Worm (Caenorhabditis elegans) whole organism, young adult: ENCODE measurements around the gene D1014.4.

Experiments
- B0035.1 ChIP-seq: sonication (generic microtip); optimal IDR thresholded peaks from 2 replicates; lab custom pipeline; 2016; ENCODE audit warnings: missing genetic modification characterization, mild to moderate bottlenecking, missing compliant biosample characterization, missing genotype, missing genetic modification reagents
- B0261.1 ChIP-seq: sonication (generic microtip); optimal IDR thresholded peaks from 2 replicates; lab custom pipeline; 2016; ENCODE audit warnings: mild to moderate bottlenecking, missing genetic modification characterization, moderate library complexity, missing compliant biosample characterization
- C06A6.2 ChIP-seq: fragments of 200-800 bp; sonication (Bioruptor generic); conservative IDR thresholded peaks from 2 replicates; pipeline ENCODE4 v1.3.6; 2022; ENCODE audit warnings: missing genetic modification characterization, missing compliant biosample characterization
- D2030.7 ChIP-seq: fragments of 200-800 bp; sonication (Bioruptor generic); IDR thresholded peaks from 2 replicates; pipeline ENCODE4 v1.3.6; 2022; ENCODE audit warnings: missing genetic modification reagents, missing genetic modification characterization, missing compliant biosample characterization
- F22D6.2 ChIP-seq: sonication (generic microtip); optimal IDR thresholded peaks from 2 replicates; lab custom pipeline; 2016; ENCODE audit warnings: mild to moderate bottlenecking, missing genetic modification characterization, missing compliant biosample characterization
- F23B12.7 ChIP-seq: sonication (generic microtip); optimal IDR thresholded peaks from 2 replicates; lab custom pipeline; 2017; ENCODE audit warnings: missing genetic modification characterization, mild to moderate bottlenecking, missing compliant biosample characterization, antibody characterized with exemption, moderate library complexity; ENCODE audit not compliant: insufficient read depth
- F33H1.4 ChIP-seq: fragments of 200-800 bp; sonication (Bioruptor generic); IDR thresholded peaks from 2 replicates; pipeline ENCODE4 v1.3.6; 2022; ENCODE audit warnings: missing genetic modification reagents, missing genetic modification characterization, missing compliant biosample characterization
- F37B4.10 ChIP-seq: fragments of 200-800 bp; sonication (Bioruptor generic); IDR thresholded peaks from 2 replicates; pipeline ENCODE4 v1.3.6; 2022; ENCODE audit warnings: missing genetic modification characterization, missing compliant biosample characterization
- K11D2.4 ChIP-seq: fragments of 200-800 bp; sonication (Bioruptor generic); IDR thresholded peaks from 2 replicates; pipeline ENCODE4 v1.3.6; 2022; ENCODE audit warnings: missing genetic modification reagents, missing genetic modification characterization, missing compliant biosample characterization
- K12H6.12 ChIP-seq: fragments of 200-800 bp; sonication (Bioruptor generic); optimal IDR thresholded peaks from 2 replicates; lab custom pipeline; 2018; ENCODE audit warnings: mild to moderate bottlenecking, missing genetic modification characterization, missing compliant biosample characterization
- Y56A3A.18 ChIP-seq: fragments of 200-800 bp; sonication (Bioruptor generic); IDR thresholded peaks from 2 replicates; pipeline ENCODE4 v1.3.6; 2022; ENCODE audit warnings: missing genetic modification reagents, missing genetic modification characterization, missing compliant biosample characterization
- Y67H2A.10 ChIP-seq: fragments of 200-800 bp; sonication (Bioruptor generic); conservative IDR thresholded peaks from 2 replicates; pipeline ENCODE4 v1.3.6; 2022; ENCODE audit warnings: missing genetic modification reagents, missing genetic modification characterization, missing compliant biosample characterization
- Y95B8A.8 ChIP-seq: fragments of 200-800 bp; sonication (Bioruptor generic); IDR thresholded peaks from 2 replicates; pipeline ENCODE4 v1.3.6; 2022; ENCODE audit warnings: missing genetic modification reagents, missing genetic modification characterization, missing compliant biosample characterization
- akir-1 ChIP-seq: fragments of 200-800 bp; sonication (Bioruptor generic); optimal IDR thresholded peaks from 2 replicates; lab custom pipeline; 2018; ENCODE audit warnings: mild to moderate bottlenecking, missing genetic modification characterization, moderate library complexity, missing compliant biosample characterization
- ama-1 ChIP-seq, 3 experiments: fragments of 150-350 bp in 1 of 3; sonication (generic microtip) in 2 of 3; optimal IDR thresholded peaks; 2 replicates each; lab custom pipeline; 2014 to 2018; ENCODE audit warnings: missing biosample characterization in 2 of 3, missing genetic modification characterization in 2 of 3, missing genetic modification reagents in 2 of 3
- attf-3 ChIP-seq: fragments of 200-800 bp; sonication (Bioruptor generic); conservative IDR thresholded peaks from 2 replicates; pipeline ENCODE4 v1.3.6; 2022; ENCODE audit warnings: missing genetic modification reagents, missing genetic modification characterization, missing compliant biosample characterization
- attf-5 ChIP-seq: fragments of 200-800 bp; sonication (Bioruptor generic); optimal IDR thresholded peaks from 2 replicates; lab custom pipeline; 2018; ENCODE audit warnings: mild to moderate bottlenecking, missing genetic modification characterization, missing compliant biosample characterization
- ccch-3 ChIP-seq: fragments of 200-800 bp; sonication (Bioruptor generic); optimal IDR thresholded peaks from 2 replicates; lab custom pipeline; 2018; ENCODE audit warnings: mild to moderate bottlenecking, missing genetic modification characterization, missing compliant biosample characterization
- cebp-1 ChIP-seq, 2 experiments: fragments of 200-800 bp in 1 of 2; sonication (Bioruptor generic) in 1 of 2; sonication (generic microtip) in 1 of 2; IDR thresholded peaks in 1 of 2; optimal IDR thresholded peaks in 1 of 2; 2 replicates each; pipeline versions ENCODE4 v1.3.6 to Lab custom; 2017 to 2022; ENCODE audit warnings: missing compliant biosample characterization in 2 of 2, missing genetic modification characterization in 2 of 2, mild to moderate bottlenecking in 1 of 2, missing genetic modification reagents in 1 of 2, moderate library complexity in 1 of 2
- ceh-100 ChIP-seq: fragments of 200-800 bp; sonication (Bioruptor generic); IDR thresholded peaks from 2 replicates; pipeline ENCODE4 v1.3.6; 2022; ENCODE audit warnings: missing genetic modification reagents, missing genetic modification characterization, missing compliant biosample characterization
- ceh-58 ChIP-seq: fragments of 200-800 bp; sonication (Bioruptor generic); IDR thresholded peaks from 2 replicates; pipeline ENCODE4 v1.3.6; 2022; ENCODE audit warnings: missing genetic modification characterization, missing compliant biosample characterization
- ceh-79 ChIP-seq: sonication (generic microtip); optimal IDR thresholded peaks from 2 replicates; lab custom pipeline; 2017; ENCODE audit warnings: mild to moderate bottlenecking, missing genetic modification characterization, missing compliant biosample characterization
- ceh-91 ChIP-seq: fragments of 200-800 bp; sonication (Bioruptor generic); IDR thresholded peaks from 2 replicates; pipeline ENCODE4 v1.3.6; 2022; ENCODE audit warnings: missing genetic modification reagents, missing genetic modification characterization, missing compliant biosample characterization
- die-1 ChIP-seq: sonication (generic microtip); optimal IDR thresholded peaks from 2 replicates; lab custom pipeline; 2016; ENCODE audit warnings: missing genotype, mild to moderate bottlenecking, missing genetic modification characterization, missing compliant biosample characterization
- dox-1 ChIP-seq: fragments of 200-800 bp; sonication (Bioruptor generic); IDR thresholded peaks from 2 replicates; pipeline ENCODE4 v1.3.6; 2022; ENCODE audit warnings: missing genetic modification reagents, missing genetic modification characterization, missing compliant biosample characterization
- dpff-1 ChIP-seq: sonication (generic microtip); optimal IDR thresholded peaks from 2 replicates; lab custom pipeline; 2017; ENCODE audit warnings: mild to moderate bottlenecking, missing genetic modification characterization, missing compliant biosample characterization
- dpl-1 ChIP-seq: fragments of 150-350 bp; optimal IDR thresholded peaks from 2 replicates; lab custom pipeline; 2014; ENCODE audit warnings: missing biosample characterization, missing genetic modification reagents, missing genetic modification characterization
- egl-44 ChIP-seq: fragments of 200-800 bp; sonication (Bioruptor generic); IDR thresholded peaks from 2 replicates; pipeline ENCODE4 v1.3.6; 2022; ENCODE audit warnings: missing genetic modification reagents, missing genetic modification characterization, missing compliant biosample characterization
- egrh-3 ChIP-seq: fragments of 200-800 bp; sonication (Bioruptor generic); IDR thresholded peaks from 2 replicates; pipeline ENCODE4 v1.3.6; 2022; ENCODE audit warnings: missing genetic modification reagents, missing genetic modification characterization, missing compliant biosample characterization
- hlh-26 ChIP-seq: fragments of 200-800 bp; sonication (Bioruptor generic); conservative IDR thresholded peaks from 2 replicates; pipeline ENCODE4 v1.3.6; 2022; ENCODE audit warnings: missing genetic modification reagents, missing genetic modification characterization, missing compliant biosample characterization
- hmg-1.2 ChIP-seq: fragments of 200-800 bp; sonication (Bioruptor generic); IDR thresholded peaks from 2 replicates; pipeline ENCODE4 v1.3.6; 2022; ENCODE audit warnings: missing genetic modification reagents, missing genetic modification characterization, missing compliant biosample characterization
- lin-26 ChIP-seq: fragments of 200-800 bp; sonication (Bioruptor generic); IDR thresholded peaks from 2 replicates; pipeline ENCODE4 v1.3.6; 2022; ENCODE audit warnings: missing genetic modification reagents, missing genetic modification characterization, missing compliant biosample characterization
- lin-40 ChIP-seq: sonication (generic microtip); optimal IDR thresholded peaks from 2 replicates; lab custom pipeline; 2016; ENCODE audit warnings: missing genetic modification characterization, mild to moderate bottlenecking, missing compliant biosample characterization, missing genotype, missing genetic modification reagents
- lin-54 ChIP-seq: fragments of 200-800 bp; sonication (Bioruptor generic); optimal IDR thresholded peaks from 2 replicates; lab custom pipeline; 2018; ENCODE audit warnings: mild to moderate bottlenecking, missing genetic modification characterization, missing compliant biosample characterization
- madf-6 ChIP-seq: fragments of 200-800 bp; sonication (Bioruptor generic); IDR thresholded peaks from 2 replicates; pipeline ENCODE4 v1.3.6; 2022; ENCODE audit warnings: missing genetic modification reagents, missing genetic modification characterization, missing compliant biosample characterization
- mcd-1 ChIP-seq: fragments of 200-800 bp; sonication (Bioruptor generic); IDR thresholded peaks from 2 replicates; pipeline ENCODE4 v1.3.6; 2022; ENCODE audit warnings: missing genetic modification reagents, missing genetic modification characterization, missing compliant biosample characterization
- nhr-179 ChIP-seq: sonication (generic microtip); optimal IDR thresholded peaks from 2 replicates; lab custom pipeline; 2016; ENCODE audit warnings: mild to moderate bottlenecking, missing genetic modification characterization, missing compliant biosample characterization
- nhr-80 ChIP-seq: sonication (generic microtip); optimal IDR thresholded peaks from 2 replicates; lab custom pipeline; 2016; ENCODE audit warnings: missing genetic modification characterization, missing compliant biosample characterization
- rcor-1 ChIP-seq: fragments of 200-800 bp; sonication (Bioruptor generic); IDR thresholded peaks from 2 replicates; pipeline ENCODE4 v1.3.6; 2022; ENCODE audit warnings: missing genetic modification reagents, missing genetic modification characterization, missing compliant biosample characterization
- repo-1 ChIP-seq: sonication (generic microtip); optimal IDR thresholded peaks from 2 replicates; lab custom pipeline; 2017; ENCODE audit warnings: mild to moderate bottlenecking, missing genetic modification characterization, missing compliant biosample characterization
- snpc-1.1 ChIP-seq: sonication (generic microtip); optimal IDR thresholded peaks from 2 replicates; lab custom pipeline; 2017; ENCODE audit warnings: missing genetic modification characterization, mild to moderate bottlenecking, missing compliant biosample characterization, antibody characterized with exemption, moderate library complexity, missing genotype, missing genetic modification reagents; ENCODE audit not compliant: insufficient read depth
- tbp1 ChIP-seq: fragments of 200-800 bp; sonication (Bioruptor generic); optimal IDR thresholded peaks from 2 replicates; lab custom pipeline; 2018; ENCODE audit warnings: mild to moderate bottlenecking, missing genetic modification characterization, missing compliant biosample characterization
- xnd-1 ChIP-seq: sonication (generic microtip); optimal IDR thresholded peaks from 2 replicates; lab custom pipeline; 2016; ENCODE audit warnings: missing genotype, missing genetic modification reagents, missing genetic modification characterization, missing compliant biosample characterization
- ztf-25 ChIP-seq: fragments of 200-800 bp; sonication (Bioruptor generic); IDR thresholded peaks from 2 replicates; pipeline ENCODE4 v1.3.6; 2022; ENCODE audit warnings: missing genetic modification reagents, missing genetic modification characterization, missing compliant biosample characterization
- ztf-26 ChIP-seq: sonication (generic microtip); optimal IDR thresholded peaks from 2 replicates; lab custom pipeline; 2017; ENCODE audit warnings: missing genetic modification characterization, missing compliant biosample characterization
- ztf-3 ChIP-seq: fragments of 200-800 bp; sonication (Bioruptor generic); optimal IDR thresholded peaks from 2 replicates; lab custom pipeline; 2018; ENCODE audit warnings: mild to moderate bottlenecking, missing genetic modification characterization, missing compliant biosample characterization

The D1014.4 gene

ce11 chrV:8178914-8179542 is 46.0 kb downstream of the D1014.4 start, which contains the start of gene srp-7:
Gene srp-7 (plus strand): TSS chrV:8179126.
- TF ChIP-seq die-1 (tag; lab: Kevin White, UChicago) (no peak), ztf-3 (no peak), rcor-1 (GFP tag; lab: Robert Waterston, UW) (no peak), nhr-80 (tag; lab: Kevin White, UChicago) (peak; percentile 27), lin-26 (GFP tag; lab: Robert Waterston, UW) (peak; percentile 55; the same call in 1 of the 2 replicates), B0261.1 (no peak), Y95B8A.8 (GFP tag; lab: Robert Waterston, UW) (no peak), xnd-1 (tag; lab: Kevin White, UChicago) (no peak), ceh-91 (GFP tag; lab: Robert Waterston, UW) (no peak), cebp-1 (GFP tag; IDR thresholded peaks at IDR 0.05; lab: Robert Waterston, UW) (peak; percentile 75), cebp-1 (tag; optimal IDR thresholded peaks at IDR 0.05; lab: Kevin White, UChicago) (no peak), egrh-3 (GFP tag; lab: Robert Waterston, UW) (peak; percentile 33; the same call in 1 of the 2 replicates), K11D2.4 (no peak), attf-5 (GFP tag; lab: Kevin White, UChicago) (no peak), akir-1 (no peak), Y56A3A.18 (GFP tag; lab: Robert Waterston, UW) (no peak), attf-3 (GFP tag; lab: Robert Waterston, UW) (peak; percentile 60), hmg-1.2 (GFP tag; lab: Robert Waterston, UW) (peak; percentile 70; the same call in 1 of the 2 replicates), snpc-1.1 (tag; lab: Kevin White, UChicago) (no peak), repo-1 (no peak), ceh-100 (peak; percentile 89), ceh-58 (GFP tag; lab: Robert Waterston, UW) (no peak), dpl-1 (GFP tag; lab: Kevin White, UChicago) (no peak), Y67H2A.10 (GFP tag; lab: Robert Waterston, UW) (0 out of 2 replicates have a peak, but pooled peaks have one; percentile 24), lin-54 (GFP tag; lab: Kevin White, UChicago) (no peak), C06A6.2 (GFP tag; lab: Robert Waterston, UW) (0 out of 2 replicates have a peak, but pooled peaks have one; percentile 20), lin-40 (tag; lab: Kevin White, UChicago) (peak; percentile 31), F23B12.7 (tag; lab: Kevin White, UChicago) (no peak), hlh-26 (GFP tag; lab: Robert Waterston, UW) (no peak), F33H1.4 (GFP tag; lab: Robert Waterston, UW) (0 out of 2 replicates have a peak, but pooled peaks have one; percentile 10), K12H6.12 (tag; lab: Kevin White, UChicago) (no peak), B0035.1 (tag; lab: Kevin White, UChicago) (no peak), mcd-1 (GFP tag; lab: Robert Waterston, UW) (peak; percentile 84), ztf-26 (tag; lab: Kevin White, UChicago) (peak; percentile 26), egl-44 (GFP tag; lab: Robert Waterston, UW) (no peak), dpff-1 (tag; lab: Kevin White, UChicago) (no peak), madf-6 (GFP tag; lab: Robert Waterston, UW) (0 out of 2 replicates have a peak, but pooled peaks have one; percentile 28), dox-1 (GFP tag; lab: Robert Waterston, UW) (no peak; the same call in 1 of the 2 replicates), nhr-179 (tag; lab: Kevin White, UChicago) (no peak), F37B4.10 (GFP tag; lab: Robert Waterston, UW) (no peak), ccch-3 (no peak), ama-1 (optimal IDR thresholded peaks at IDR 0.05; lab: Kevin White, UChicago) (no peak), ama-1 (GFP tag; optimal IDR thresholded peaks at IDR 0.05; lab: Kevin White, UChicago) (no peak), D2030.7 (GFP tag; lab: Robert Waterston, UW) (peak; percentile 47; the same call in 1 of the 2 replicates), F22D6.2 (tag; lab: Kevin White, UChicago) (no peak), ceh-79 (tag; lab: Kevin White, UChicago) (no peak), tbp1 (GFP tag; lab: Kevin White, UChicago) (no peak), ztf-25 (GFP tag; lab: Robert Waterston, UW) (0 out of 2 replicates have a peak, but pooled peaks have one; percentile 44)
- TF ChIP-seq, all 124 proteins: peak for 16
